5 worm cellular contexts compared by ENCODE assay signal in the genomic region with DNA sequence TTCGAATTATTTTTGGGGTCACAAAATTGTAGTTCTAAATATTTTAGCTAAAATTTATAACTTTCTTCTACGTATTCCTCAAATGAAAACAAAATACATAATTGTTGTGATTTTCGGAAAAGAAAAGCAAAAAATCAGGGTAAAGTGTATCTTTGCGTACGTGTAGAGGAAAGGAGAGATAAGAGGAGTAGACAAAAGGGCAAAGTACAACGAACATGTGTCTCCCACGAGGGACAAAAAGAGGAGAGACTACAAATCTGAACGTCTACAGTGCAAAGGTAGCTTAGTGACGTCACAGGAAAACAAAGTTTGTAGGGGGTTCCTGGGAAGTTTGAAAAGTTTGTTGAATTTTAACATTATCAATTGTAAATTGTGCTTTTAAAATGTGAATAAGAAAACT.
A peak's percentile ranks its signal among the peaks of the same experiment; 100 is the strongest.
TF ChIP-seq lines count a peak whose summit lies in the region.

No protein-coding gene starts in this region.

TF ChIP-seq in whole organism, L1 larva, 84 proteins besides CTCF, POLR2A, EP300 and RAD21 (continues in another document):
- TF ChIP-seq nhr-85 (tag; lab: Kevin White, UChicago): peak; percentile 78
- TF ChIP-seq F16B12.6 (tag; optimal IDR thresholded peaks at IDR 0.05; lab: Kevin White, UChicago): no peak
- no peak for TF ChIP-seq hlh-4 (tag; optimal IDR thresholded peaks at IDR 0.05; lab: Kevin White, UChicago)
- no peak for TF ChIP-seq jun-1 (tag; optimal IDR thresholded peaks at IDR 0.05; lab: Kevin White, UChicago)
- TF ChIP-seq ama-1 (optimal IDR thresholded peaks at IDR 0.05; lab: Kevin White, UChicago): no peak
- TF ChIP-seq lir-3 (tag; optimal IDR thresholded peaks at IDR 0.05; lab: Kevin White, UChicago; ENCODE audit: poor library complexity): no peak
- TF ChIP-seq unc-86 (tag; optimal IDR thresholded peaks at IDR 0.05; lab: Kevin White, UChicago): no peak
- no peak for TF ChIP-seq unc-130 (tag; optimal IDR thresholded peaks at IDR 0.05; lab: Kevin White, UChicago)
- TF ChIP-seq nhr-237 (tag; optimal IDR thresholded peaks at IDR 0.05; lab: Kevin White, UChicago): no peak
- peak in 2 of 3 experiments; percentile 17 to 36 for TF ChIP-seq dpl-1 (GFP tag; optimal IDR thresholded peaks at IDR 0.05; lab: Kevin White, UChicago)
- no peak for TF ChIP-seq unc-62 (GFP tag; optimal IDR thresholded peaks at IDR 0.05; lab: Kevin White, UChicago)
- TF ChIP-seq mdl-1 (tag; optimal IDR thresholded peaks at IDR 0.05; lab: Kevin White, UChicago): peak in 1 of 2 experiments; percentile 66
- TF ChIP-seq unc-30 (tag; optimal IDR thresholded peaks at IDR 0.05; lab: Kevin White, UChicago): no peak
- TF ChIP-seq mef-2 (tag; optimal IDR thresholded peaks at IDR 0.05; lab: Kevin White, UChicago): no peak
- no peak for TF ChIP-seq nhr-84 (tag; optimal IDR thresholded peaks at IDR 0.05; lab: Kevin White, UChicago)
- no peak for TF ChIP-seq zip-4 (GFP tag; optimal IDR thresholded peaks at IDR 0.05; lab: Kevin White, UChicago)
- TF ChIP-seq fkh-10 (GFP tag; optimal IDR thresholded peaks at IDR 0.05; lab: Kevin White, UChicago): no peak
- no peak for TF ChIP-seq ceh-82 (tag; optimal IDR thresholded peaks at IDR 0.05; lab: Kevin White, UChicago)

TF ChIP-seq in whole organism, L3 larva, 47 proteins besides CTCF, POLR2A, EP300 and RAD21 (continues in another document):
- TF ChIP-seq jun-1 (tag; optimal IDR thresholded peaks at IDR 0.05; lab: Kevin White, UChicago) (peak; percentile 9), egl-27 (tag; optimal IDR thresholded peaks at IDR 0.05; lab: Kevin White, UChicago) (no peak), nfya-1 (tag; optimal IDR thresholded peaks at IDR 0.05; lab: Kevin White, UChicago; ENCODE audit: insufficient read depth) (peak; percentile 58), pha-4 (tag; optimal IDR thresholded peaks at IDR 0.05; lab: Kevin White, UChicago) (peak; percentile 56), nhr-11 (tag; optimal IDR thresholded peaks at IDR 0.05; lab: Kevin White, UChicago) (peak; percentile 40), ceh-28 (tag; optimal IDR thresholded peaks at IDR 0.05; lab: Kevin White, UChicago) (peak; percentile 8), nhr-25 (tag; optimal IDR thresholded peaks at IDR 0.05; lab: Kevin White, UChicago) (peak; percentile 58), eor-1 (tag; optimal IDR thresholded peaks at IDR 0.05; lab: Kevin White, UChicago) (no peak), lsy-12 (tag; optimal IDR thresholded peaks at IDR 0.05; lab: Kevin White, UChicago) (peak; percentile 62), unc-39 (tag; optimal IDR thresholded peaks at IDR 0.05; lab: Kevin White, UChicago) (no peak), fkh-2 (tag; optimal IDR thresholded peaks at IDR 0.05; lab: Kevin White, UChicago) (no peak), mdl-1 (tag; optimal IDR thresholded peaks at IDR 0.05; lab: Kevin White, UChicago) (peak; percentile 53), elt-2 (tag; optimal IDR thresholded peaks at IDR 0.05; lab: Kevin White, UChicago) (peak; percentile 80), nhr-43 (tag; optimal IDR thresholded peaks at IDR 0.05; lab: Kevin White, UChicago; ENCODE audit: poor library complexity, severe bottlenecking) (peak; percentile 81), sea-2 (GFP tag; optimal IDR thresholded peaks at IDR 0.05; lab: Kevin White, UChicago) (no peak), snpc-4 (tag; optimal IDR thresholded peaks at IDR 0.05; lab: Kevin White, UChicago) (peak; percentile 32), tbx-2 (tag; optimal IDR thresholded peaks at IDR 0.05; lab: Kevin White, UChicago) (no peak), pqm-1 (tag; optimal IDR thresholded peaks at IDR 0.05; lab: Kevin White, UChicago) (peak; percentile 60)

TF ChIP-seq in whole organism, early embryonic, 17 proteins besides CTCF, POLR2A, EP300 and RAD21:
- 0 out of 2 replicates have a peak, but pooled peaks have one; percentile 30 for TF ChIP-seq sea-1 (GFP tag; conservative IDR thresholded peaks at IDR 0.05; lab: Robert Waterston, UW)
- no peak for TF ChIP-seq B0310.2 (tag; optimal IDR thresholded peaks at IDR 0.05; lab: Kevin White, UChicago)

TF ChIP-seq in whole organism, midembryonic, 9 proteins besides CTCF, POLR2A, EP300 and RAD21:
- TF ChIP-seq med-1 (GFP tag; optimal IDR thresholded peaks at IDR 0.05; lab: Kevin White, UChicago; ENCODE audit: insufficient read depth) (no peak), ref-1 (GFP tag; conservative IDR thresholded peaks at IDR 0.05; lab: Robert Waterston, UW) (no peak), ztf-23 (GFP tag; IDR thresholded peaks at IDR 0.05; lab: Robert Waterston, UW) (0 out of 2 replicates have a peak, but pooled peaks have one; percentile 13)

TF ChIP-seq in whole organism, young adult, 124 proteins besides CTCF, POLR2A, EP300 and RAD21:
- peak in 1 of 2 experiments; percentile 33 for TF ChIP-seq let-607 (tag; optimal IDR thresholded peaks at IDR 0.05; lab: Kevin White, UChicago)
- peak; percentile 52 for TF ChIP-seq tlf-1 (GFP tag; optimal IDR thresholded peaks at IDR 0.05; lab: Kevin White, UChicago)
- no peak for TF ChIP-seq cebp-1 (GFP tag; IDR thresholded peaks at IDR 0.05; lab: Robert Waterston, UW)
- peak; percentile 58 for TF ChIP-seq cebp-1 (tag; optimal IDR thresholded peaks at IDR 0.05; lab: Kevin White, UChicago)
- TF ChIP-seq B0336.3 (GFP tag; IDR thresholded peaks at IDR 0.05; lab: Robert Waterston, UW): peak; percentile 47; the same call in 1 of the 2 replicates
- TF ChIP-seq F49E8.2 (tag; optimal IDR thresholded peaks at IDR 0.05; lab: Kevin White, UChicago; ENCODE audit: insufficient read depth): no peak
- no peak for TF ChIP-seq ztf-28 (GFP tag; IDR thresholded peaks at IDR 0.05; lab: Robert Waterston, UW)
- TF ChIP-seq C06A6.2 (GFP tag; conservative IDR thresholded peaks at IDR 0.05; lab: Robert Waterston, UW): peak; percentile 57; the same call in 1 of the 2 replicates
- no peak for TF ChIP-seq hrde-1 (tag; optimal IDR thresholded peaks at IDR 0.05; lab: Kevin White, UChicago; ENCODE audit: borderline replicate concordance)
- 0 out of 2 replicates have a peak, but pooled peaks have one; percentile 50 for TF ChIP-seq egl-44 (GFP tag; IDR thresholded peaks at IDR 0.05; lab: Robert Waterston, UW)
- TF ChIP-seq lsy-27 (tag; optimal IDR thresholded peaks at IDR 0.05; lab: Kevin White, UChicago; ENCODE audit: borderline replicate concordance, insufficient read depth): no peak
- TF ChIP-seq madf-8 (GFP tag; conservative IDR thresholded peaks at IDR 0.05; lab: Robert Waterston, UW): no peak
- no peak for TF ChIP-seq F10E7.11 (tag; optimal IDR thresholded peaks at IDR 0.05; lab: Kevin White, UChicago)
- TF ChIP-seq Y53G8AR.9 (GFP tag; conservative IDR thresholded peaks at IDR 0.05; lab: Robert Waterston, UW): 0 out of 2 replicates have a peak, but pooled peaks have one; percentile 35
- TF ChIP-seq K12H6.12 (tag; optimal IDR thresholded peaks at IDR 0.05; lab: Kevin White, UChicago): peak; percentile 7
- TF ChIP-seq akir-1 (GFP tag; optimal IDR thresholded peaks at IDR 0.05; lab: Kevin White, UChicago): no peak
- no peak for TF ChIP-seq ztf-25 (GFP tag; IDR thresholded peaks at IDR 0.05; lab: Robert Waterston, UW)
- no peak for TF ChIP-seq ceh-100 (GFP tag; IDR thresholded peaks at IDR 0.05; lab: Robert Waterston, UW)
- TF ChIP-seq mxl-1 (tag; optimal IDR thresholded peaks at IDR 0.05; lab: Kevin White, UChicago): peak; percentile 7
- no peak for TF ChIP-seq Y56A3A.18 (GFP tag; IDR thresholded peaks at IDR 0.05; lab: Robert Waterston, UW)
- no peak for TF ChIP-seq ets-4 (GFP tag; optimal IDR thresholded peaks at IDR 0.05; lab: Kevin White, UChicago)
- peak; percentile 36 for TF ChIP-seq lin-40 (tag; optimal IDR thresholded peaks at IDR 0.05; lab: Kevin White, UChicago)
- TF ChIP-seq lin-26 (GFP tag; IDR thresholded peaks at IDR 0.05; lab: Robert Waterston, UW): no peak
- no peak for TF ChIP-seq B0019.2 (GFP tag; conservative IDR thresholded peaks at IDR 0.05; lab: Robert Waterston, UW)
- no peak for TF ChIP-seq nfya-2 (GFP tag; IDR thresholded peaks at IDR 0.05; lab: Robert Waterston, UW)
- TF ChIP-seq tbp1 (GFP tag; optimal IDR thresholded peaks at IDR 0.05; lab: Kevin White, UChicago): no peak
- no peak for TF ChIP-seq madf-10 (tag; optimal IDR thresholded peaks at IDR 0.05; lab: Kevin White, UChicago)
- no peak for TF ChIP-seq attf-6 (GFP tag; IDR thresholded peaks at IDR 0.05; lab: Robert Waterston, UW)
- TF ChIP-seq T26A5.8 (tag; optimal IDR thresholded peaks at IDR 0.05; lab: Kevin White, UChicago): no peak
- TF ChIP-seq hmg-1.2 (GFP tag; IDR thresholded peaks at IDR 0.05; lab: Robert Waterston, UW): 0 out of 2 replicates have a peak, but pooled peaks have one; percentile 17
- peak; percentile 42 for TF ChIP-seq mcd-1 (GFP tag; IDR thresholded peaks at IDR 0.05; lab: Robert Waterston, UW)
- TF ChIP-seq nhr-80 (tag; optimal IDR thresholded peaks at IDR 0.05; lab: Kevin White, UChicago): peak; percentile 40
- 0 out of 2 replicates have a peak, but pooled peaks have one; percentile 44 for TF ChIP-seq let-526 (GFP tag; IDR thresholded peaks at IDR 0.05; lab: Robert Waterston, UW)
- TF ChIP-seq atf-7 (tag; optimal IDR thresholded peaks at IDR 0.05; lab: Kevin White, UChicago): peak; percentile 64
- TF ChIP-seq bed-1 (GFP tag; IDR thresholded peaks at IDR 0.05; lab: Robert Waterston, UW): no peak
- TF ChIP-seq dpl-1 (GFP tag; optimal IDR thresholded peaks at IDR 0.05; lab: Kevin White, UChicago): no peak
- TF ChIP-seq Y79H2A.3 (GFP tag; conservative IDR thresholded peaks at IDR 0.05; lab: Robert Waterston, UW): peak; percentile 9; the same call in 1 of the 2 replicates
- TF ChIP-seq dox-1 (GFP tag; IDR thresholded peaks at IDR 0.05; lab: Robert Waterston, UW): 0 out of 2 replicates have a peak, but pooled peaks have one; percentile 44
- peak; percentile 28 for TF ChIP-seq F22D6.2 (tag; optimal IDR thresholded peaks at IDR 0.05; lab: Kevin White, UChicago)
- no peak for TF ChIP-seq nhr-179 (tag; optimal IDR thresholded peaks at IDR 0.05; lab: Kevin White, UChicago)
- TF ChIP-seq somi-1 (GFP tag; optimal IDR thresholded peaks at IDR 0.05; lab: Kevin White, UChicago): peak; percentile 7
- TF ChIP-seq ztf-3 (GFP tag; optimal IDR thresholded peaks at IDR 0.05; lab: Kevin White, UChicago): no peak
- TF ChIP-seq lin-54 (GFP tag; optimal IDR thresholded peaks at IDR 0.05; lab: Kevin White, UChicago): peak; percentile 13
- no peak for TF ChIP-seq lsl-1 (GFP tag; optimal IDR thresholded peaks at IDR 0.05; lab: Kevin White, UChicago)
